Worm (Caenorhabditis elegans) whole organism, midembryonic: ENCODE measurements around the gene F35E12.10.

ENCODE experiments used
- cog-1 ChIP-seq: sonication (generic microtip); optimal IDR thresholded peaks from 2 replicates; lab custom pipeline; 2016; ENCODE audit warnings: missing genetic modification characterization, missing compliant biosample characterization
- flt-1 ChIP-seq: fragments of 200-800 bp; sonication (Bioruptor generic); IDR thresholded peaks from 2 replicates; pipeline ENCODE4 v1.3.6; 2022; ENCODE audit warnings: missing genetic modification characterization, missing compliant biosample characterization
- ref-1 ChIP-seq: fragments of 200-800 bp; sonication (Bioruptor generic); conservative IDR thresholded peaks from 2 replicates; pipeline ENCODE4 v1.3.6; 2022; ENCODE audit warnings: missing genetic modification reagents, missing genetic modification characterization, missing compliant biosample characterization
- ztf-23 ChIP-seq: fragments of 200-800 bp; sonication (Bioruptor generic); IDR thresholded peaks from 2 replicates; pipeline ENCODE4 v1.3.6; 2022; ENCODE audit warnings: missing genetic modification reagents, missing genetic modification characterization, missing compliant biosample characterization
- ztf-29 ChIP-seq: fragments of 200-800 bp; sonication (Bioruptor generic); IDR thresholded peaks from 2 replicates; pipeline ENCODE4 v1.3.6; 2022; ENCODE audit warnings: missing genetic modification reagents, missing genetic modification characterization, missing compliant biosample characterization

DNA sequence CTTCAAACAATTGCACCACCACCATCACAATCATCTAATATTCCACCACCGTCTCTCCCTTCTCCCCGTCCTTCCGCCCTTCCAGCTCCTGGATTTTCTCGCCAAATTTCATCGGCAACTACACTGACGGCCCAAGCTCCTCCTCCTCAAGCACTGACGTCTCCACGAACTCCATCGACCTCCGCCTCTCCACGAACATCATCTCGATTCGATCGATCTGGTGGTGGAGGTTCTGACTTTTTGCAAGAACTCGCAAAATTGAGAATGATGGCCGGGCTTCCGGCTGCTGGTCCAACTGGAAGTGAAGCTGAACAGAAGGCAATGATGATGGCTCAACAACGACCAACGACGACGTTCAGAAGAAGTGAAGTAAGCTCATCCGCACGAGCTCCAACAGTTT, 45.5 kb upstream of the F35E12.10 start:
- TF ChIP-seq ztf-29 (GFP tag; lab: Robert Waterston, UW) (no peak), ref-1 (GFP tag; lab: Robert Waterston, UW) (no peak), ztf-23 (GFP tag; lab: Robert Waterston, UW) (no peak), cog-1 (tag; lab: Kevin White, UChicago) (no peak), flt-1 (GFP tag; lab: Robert Waterston, UW) (no peak)
